Worm (Caenorhabditis elegans) whole organism, L1 larva: ENCODE data around the gene W09G12.6.

Experiments used
- dpl-1 ChIP-seq, 3 experiments: fragments of 150-350 bp in 2 of 3; sonication (generic microtip) in 1 of 3; optimal IDR thresholded peaks; 2 replicates each; lab custom pipeline; 2014 to 2017; ENCODE audit warnings: missing biosample characterization in 3 of 3, missing genetic modification characterization in 3 of 3, missing genetic modification reagents in 3 of 3
- elt-3 ChIP-seq, 6 experiments: fragments of 150-350 bp in 1 of 6; sonication (generic microtip); optimal IDR thresholded peaks; 2 replicates each; lab custom pipeline; 2017 to 2018; ENCODE audit warnings: missing biosample characterization in 6 of 6, missing genetic modification characterization in 6 of 6, inconsistent platforms in 1 of 6
- lsy-2 ChIP-seq, 2 experiments: fragments of 150-350 bp; optimal IDR thresholded peaks; 2 replicates each; lab custom pipeline; 2014; ENCODE audit warnings: missing biosample characterization in 2 of 2, missing genetic modification characterization in 2 of 2
- nhr-237 ChIP-seq: fragments of 150-350 bp; optimal IDR thresholded peaks from 2 replicates; lab custom pipeline; 2014; ENCODE audit warnings: missing biosample characterization, missing genetic modification characterization
- nhr-28 ChIP-seq: fragments of 150-350 bp; optimal IDR thresholded peaks from 2 replicates; lab custom pipeline; 2014; ENCODE audit warnings: missing biosample characterization, missing genetic modification characterization
- nhr-76 ChIP-seq: sonication (generic microtip); optimal IDR thresholded peaks from 2 replicates; lab custom pipeline; 2017; ENCODE audit warnings: missing biosample characterization, missing genetic modification characterization
- pqm-1 ChIP-seq: sonication (generic microtip); optimal IDR thresholded peaks from 3 replicates; lab custom pipeline; 2017; ENCODE audit warnings: missing biosample characterization, missing genetic modification characterization
- snpc-4 ChIP-seq: fragments of 150-350 bp; optimal IDR thresholded peaks from 2 replicates; lab custom pipeline; 2014; ENCODE audit warnings: missing biosample characterization, missing genetic modification characterization
- sox-4 ChIP-seq: sonication (generic microtip); optimal IDR thresholded peaks from 2 replicates; lab custom pipeline; 2016; ENCODE audit warnings: missing genetic modification characterization, missing compliant biosample characterization
- unc-86 ChIP-seq: sonication (generic microtip); optimal IDR thresholded peaks from 2 replicates; lab custom pipeline; 2016; ENCODE audit warnings: missing genetic modification characterization, missing compliant biosample characterization
- xbp-1 ChIP-seq: sonication (generic microtip); optimal IDR thresholded peaks from 2 replicates; lab custom pipeline; 2016; ENCODE audit warnings: missing genetic modification characterization, missing compliant biosample characterization

ce11 chrIV:1209813-1210212 is 21.9 kb upstream of the W09G12.6 start:
- TF ChIP-seq pqm-1 (tag; lab: Kevin White, UChicago) (no peak), nhr-28 (tag; lab: Kevin White, UChicago) (no peak), sox-4 (tag; lab: Kevin White, UChicago) (no peak), nhr-237 (no peak), unc-86 (tag; lab: Kevin White, UChicago) (no peak), lsy-2 (tag; optimal IDR thresholded peaks at IDR 0.05; lab: Kevin White, UChicago) (no peak), dpl-1 (GFP tag; optimal IDR thresholded peaks at IDR 0.05; lab: Kevin White, UChicago) (no peak), elt-3 (tag; optimal IDR thresholded peaks at IDR 0.05; lab: Kevin White, UChicago) (no peak), xbp-1 (tag; lab: Kevin White, UChicago) (no peak), snpc-4 (tag; lab: Kevin White, UChicago) (no peak), nhr-76 (tag; lab: Kevin White, UChicago) (no peak)
